Worm (Caenorhabditis elegans) whole organism, L1 larva: ENCODE measurements around the gene copb-1.

Source experiments
- C04F5.9 ChIP-seq: sonication (generic microtip); optimal IDR thresholded peaks from 2 replicates; lab custom pipeline; 2016; ENCODE audit warnings: missing genetic modification characterization, missing compliant biosample characterization
- C16A3.4 ChIP-seq: fragments of 150-350 bp; optimal IDR thresholded peaks from 2 replicates; lab custom pipeline; 2014; ENCODE audit warnings: missing biosample characterization, missing genetic modification characterization
- C34B4.2 ChIP-seq: sonication (generic microtip); optimal IDR thresholded peaks from 2 replicates; lab custom pipeline; 2017; ENCODE audit warnings: mild to moderate bottlenecking, missing genetic modification characterization, missing compliant biosample characterization
- F16B12.6 ChIP-seq: fragments of 150-350 bp; optimal IDR thresholded peaks from 2 replicates; lab custom pipeline; 2014; ENCODE audit warnings: missing biosample characterization, missing genetic modification characterization
- aly-2 ChIP-seq: fragments of 150-350 bp; optimal IDR thresholded peaks from 2 replicates; lab custom pipeline; 2014; ENCODE audit warnings: missing biosample characterization, missing genetic modification characterization
- ama-1 ChIP-seq: fragments of 150-350 bp; optimal IDR thresholded peaks from 2 replicates; lab custom pipeline; 2014
- ceh-82 ChIP-seq, 3 experiments: fragments of 150-350 bp in 1 of 3; sonication (generic microtip) in 2 of 3; optimal IDR thresholded peaks; 2 replicates each; lab custom pipeline; 2014 to 2017; ENCODE audit warnings: missing biosample characterization in 3 of 3, missing genetic modification characterization in 3 of 3
- ceh-90 ChIP-seq: sonication (generic microtip); optimal IDR thresholded peaks from 2 replicates; lab custom pipeline; 2016; ENCODE audit warnings: missing genetic modification characterization, missing compliant biosample characterization
- ces-1 ChIP-seq: fragments of 150-350 bp; optimal IDR thresholded peaks from 2 replicates; lab custom pipeline; 2014; ENCODE audit warnings: missing biosample characterization, missing genetic modification reagents, missing genetic modification characterization
- dpl-1 ChIP-seq, 3 experiments: fragments of 150-350 bp in 2 of 3; sonication (generic microtip) in 1 of 3; optimal IDR thresholded peaks; 2 replicates each; lab custom pipeline; 2014 to 2017; ENCODE audit warnings: missing biosample characterization in 3 of 3, missing genetic modification characterization in 3 of 3, missing genetic modification reagents in 3 of 3
- dsc-1 ChIP-seq: sonication (generic microtip); optimal IDR thresholded peaks from 2 replicates; lab custom pipeline; 2016; ENCODE audit warnings: mild to moderate bottlenecking, missing genetic modification characterization, missing compliant biosample characterization
- fkh-8 ChIP-seq: sonication (generic microtip); optimal IDR thresholded peaks from 2 replicates; lab custom pipeline; 2016; ENCODE audit warnings: mild to moderate bottlenecking, missing genetic modification characterization, missing compliant biosample characterization
- fos-1 ChIP-seq: fragments of 150-350 bp; optimal IDR thresholded peaks from 2 replicates; lab custom pipeline; 2014; ENCODE audit warnings: missing biosample characterization, missing genetic modification characterization
- grh-1 ChIP-seq: fragments of 200-800 bp; sonication (Bioruptor generic); IDR thresholded peaks from 2 replicates; pipeline ENCODE4 v1.3.6; 2022; ENCODE audit warnings: missing genetic modification reagents, missing genetic modification characterization, missing compliant biosample characterization
- hlh-4 ChIP-seq: sonication (generic microtip); optimal IDR thresholded peaks from 2 replicates; lab custom pipeline; 2016; ENCODE audit warnings: mild to moderate bottlenecking, missing genetic modification characterization, missing compliant biosample characterization
- hpl-2 ChIP-seq: fragments of 150-350 bp; optimal IDR thresholded peaks from 2 replicates; lab custom pipeline; 2014; ENCODE audit warnings: missing biosample characterization, missing genetic modification reagents, missing genetic modification characterization
- irx-1 ChIP-seq: sonication (generic microtip); optimal IDR thresholded peaks from 2 replicates; lab custom pipeline; 2016; ENCODE audit warnings: missing genetic modification characterization, missing compliant biosample characterization
- isw-1 ChIP-seq: fragments of 200-800 bp; sonication (Bioruptor generic); IDR thresholded peaks from 2 replicates; pipeline ENCODE4 v1.3.6; 2022; ENCODE audit warnings: missing genetic modification characterization, missing compliant biosample characterization
- lin-14 ChIP-seq: fragments of 200-800 bp; sonication (Bioruptor generic); optimal IDR thresholded peaks from 2 replicates; lab custom pipeline; 2018; ENCODE audit warnings: mild to moderate bottlenecking, missing genetic modification characterization, moderate library complexity, missing compliant biosample characterization
- lin-15B ChIP-seq: fragments of 150-350 bp; sonication (generic microtip); optimal IDR thresholded peaks from 3 replicates; lab custom pipeline; 2014; ENCODE audit warnings: missing biosample characterization, missing genetic modification characterization
- lin-35 ChIP-seq, 2 experiments: fragments of 150-350 bp; optimal IDR thresholded peaks; 2 replicates each; lab custom pipeline; 2014; ENCODE audit warnings: missing biosample characterization in 2 of 2, missing genetic modification characterization in 2 of 2, missing genetic modification reagents in 2 of 2
- lin-39 ChIP-seq: fragments of 150-350 bp; optimal IDR thresholded peaks from 2 replicates; lab custom pipeline; 2014; ENCODE audit warnings: missing biosample characterization, missing genetic modification reagents, missing genetic modification characterization
- mab-9 ChIP-seq: fragments of 200-800 bp; sonication (Bioruptor generic); IDR thresholded peaks from 2 replicates; pipeline ENCODE4 v1.3.6; 2022; ENCODE audit warnings: missing genetic modification reagents, missing genetic modification characterization, missing compliant biosample characterization
- mdl-1 ChIP-seq, 2 experiments: fragments of 150-350 bp; optimal IDR thresholded peaks; 2 replicates each; lab custom pipeline; 2014 to 2017; ENCODE audit warnings: missing biosample characterization in 2 of 2, missing genetic modification characterization in 2 of 2, inconsistent platforms in 1 of 2
- mef-2 ChIP-seq: fragments of 150-350 bp; optimal IDR thresholded peaks from 2 replicates; lab custom pipeline; 2014; ENCODE audit warnings: missing biosample characterization, missing genetic modification characterization
- mep-1 ChIP-seq: fragments of 150-350 bp; optimal IDR thresholded peaks from 2 replicates; lab custom pipeline; 2014; ENCODE audit warnings: missing biosample characterization, missing genetic modification characterization
- nhr-11 ChIP-seq: fragments of 150-350 bp; optimal IDR thresholded peaks from 2 replicates; lab custom pipeline; 2014; ENCODE audit warnings: missing biosample characterization, missing genetic modification characterization
- nhr-19 ChIP-seq: fragments of 200-800 bp; sonication (Bioruptor generic); conservative IDR thresholded peaks from 2 replicates; pipeline ENCODE4 v1.3.6; 2022; ENCODE audit warnings: missing genetic modification characterization, missing compliant biosample characterization
- nhr-47 ChIP-seq: sonication (generic microtip); optimal IDR thresholded peaks from 2 replicates; lab custom pipeline; 2016; ENCODE audit warnings: mild to moderate bottlenecking, missing genetic modification characterization, moderate library complexity, missing compliant biosample characterization
- nhr-71 ChIP-seq: sonication (generic microtip); optimal IDR thresholded peaks from 2 replicates; lab custom pipeline; 2016; ENCODE audit warnings: mild to moderate bottlenecking, missing genetic modification characterization, moderate library complexity, missing compliant biosample characterization
- nhr-76 ChIP-seq: sonication (generic microtip); optimal IDR thresholded peaks from 2 replicates; lab custom pipeline; 2017; ENCODE audit warnings: missing biosample characterization, missing genetic modification characterization
- nhr-84 ChIP-seq: sonication (generic microtip); optimal IDR thresholded peaks from 2 replicates; lab custom pipeline; 2017; ENCODE audit warnings: missing biosample characterization, missing genetic modification characterization
- nhr-85 ChIP-seq: sonication (generic microtip); peaks from one replicate; lab custom pipeline; 2016; ENCODE audit warnings: missing genetic modification characterization, inconsistent platforms, missing compliant biosample characterization
- nhr-90 ChIP-seq: sonication (generic microtip); optimal IDR thresholded peaks from 2 replicates; lab custom pipeline; 2016; ENCODE audit warnings: mild to moderate bottlenecking, missing genetic modification characterization, missing compliant biosample characterization; ENCODE audit not compliant: poor library complexity
- pag-3 ChIP-seq: sonication (generic microtip); optimal IDR thresholded peaks from 2 replicates; lab custom pipeline; 2017; ENCODE audit warnings: missing genetic modification characterization, mild to moderate bottlenecking, missing compliant biosample characterization, antibody characterized with exemption, borderline replicate concordance; ENCODE audit not compliant: insufficient read depth
- pqm-1 ChIP-seq: sonication (generic microtip); optimal IDR thresholded peaks from 3 replicates; lab custom pipeline; 2017; ENCODE audit warnings: missing biosample characterization, missing genetic modification characterization
- rnt-1 ChIP-seq: sonication (generic microtip); optimal IDR thresholded peaks from 2 replicates; lab custom pipeline; 2016; ENCODE audit warnings: mild to moderate bottlenecking, missing genetic modification characterization, moderate library complexity, missing compliant biosample characterization
- skn-1 ChIP-seq: fragments of 150-350 bp; optimal IDR thresholded peaks from 2 replicates; lab custom pipeline; 2014; ENCODE audit warnings: missing biosample characterization, missing genetic modification characterization
- snu-23 ChIP-seq: sonication (generic microtip); optimal IDR thresholded peaks from 2 replicates; lab custom pipeline; 2016; ENCODE audit warnings: missing genetic modification characterization, missing compliant biosample characterization
- sptf-1 ChIP-seq: fragments of 150-350 bp; optimal IDR thresholded peaks from 2 replicates; lab custom pipeline; 2014; ENCODE audit warnings: missing biosample characterization, missing genetic modification characterization
- sup-37 ChIP-seq: fragments of 200-800 bp; sonication (Bioruptor generic); optimal IDR thresholded peaks from 2 replicates; lab custom pipeline; 2018; ENCODE audit warnings: mild to moderate bottlenecking, missing genetic modification characterization, missing compliant biosample characterization
- tbx-2 ChIP-seq: sonication (generic microtip); optimal IDR thresholded peaks from 2 replicates; lab custom pipeline; 2016; ENCODE audit warnings: missing genetic modification characterization, missing compliant biosample characterization
- unc-30 ChIP-seq: sonication (generic microtip); optimal IDR thresholded peaks from 2 replicates; lab custom pipeline; 2017; ENCODE audit warnings: missing biosample characterization, missing genetic modification characterization
- unc-86 ChIP-seq: sonication (generic microtip); optimal IDR thresholded peaks from 2 replicates; lab custom pipeline; 2016; ENCODE audit warnings: missing genetic modification characterization, missing compliant biosample characterization
- vab-15 ChIP-seq: sonication (generic microtip); optimal IDR thresholded peaks from 2 replicates; lab custom pipeline; 2017; ENCODE audit warnings: missing genotype, mild to moderate bottlenecking, missing genetic modification characterization, missing compliant biosample characterization
- zip-4 ChIP-seq: fragments of 200-800 bp; sonication (Bioruptor generic); optimal IDR thresholded peaks from 2 replicates; lab custom pipeline; 2018; ENCODE audit warnings: mild to moderate bottlenecking, missing genetic modification characterization, moderate library complexity, missing compliant biosample characterization
- ztf-11 ChIP-seq, 2 experiments: sonication (generic microtip); optimal IDR thresholded peaks; 2 replicates each; lab custom pipeline; 2016 to 2017; ENCODE audit warnings: missing genetic modification characterization in 2 of 2, missing biosample characterization in 1 of 2, missing compliant biosample characterization in 1 of 2

The copb-1 gene

DNA sequence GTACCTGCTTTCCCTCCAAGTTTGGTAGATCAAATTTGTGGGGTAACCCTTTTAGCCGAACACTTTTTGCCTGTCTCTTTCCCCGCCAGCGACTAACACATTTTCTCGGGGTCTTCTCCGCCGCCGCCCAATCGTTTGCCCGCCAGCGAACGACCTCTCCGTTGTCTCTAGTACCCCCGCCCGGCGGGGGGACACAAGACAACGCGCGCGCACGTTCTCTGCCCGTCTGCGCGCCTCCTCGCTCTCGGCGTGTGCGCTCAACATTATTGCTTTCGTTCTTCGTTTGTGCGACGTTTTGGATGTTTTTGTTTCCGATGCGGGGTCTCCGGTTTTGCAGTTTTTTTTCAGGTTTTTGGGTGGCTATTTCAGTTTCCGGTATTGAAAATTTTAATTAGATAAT lies 23.1 kb upstream of the copb-1 start:
- TF ChIP-seq C34B4.2 (tag; lab: Kevin White, UChicago): no peak
- TF ChIP-seq nhr-85 (tag; lab: Kevin White, UChicago): no peak
- TF ChIP-seq ama-1 (lab: Kevin White, UChicago): no peak
- TF ChIP-seq mab-9: no peak
- peak; percentile 24 for TF ChIP-seq rnt-1 (tag; lab: Kevin White, UChicago)
- TF ChIP-seq lin-35 (GFP tag; optimal IDR thresholded peaks at IDR 0.05; lab: Kevin White, UChicago): peak; percentile 20 to 22
- TF ChIP-seq nhr-11: no peak
- TF ChIP-seq snu-23 (GFP tag; lab: Kevin White, UChicago): peak; percentile 20
- no peak for TF ChIP-seq mef-2 (tag; lab: Kevin White, UChicago)
- TF ChIP-seq sptf-1: no peak
- TF ChIP-seq nhr-84 (tag; lab: Kevin White, UChicago): no peak
- no peak for TF ChIP-seq ztf-11 (tag; optimal IDR thresholded peaks at IDR 0.05; lab: Kevin White, UChicago)
- TF ChIP-seq dpl-1 (GFP tag; optimal IDR thresholded peaks at IDR 0.05; lab: Kevin White, UChicago): peak in 1 of 3 experiments; percentile 9
- TF ChIP-seq dsc-1: peak; percentile 9
- TF ChIP-seq ceh-82 (tag; optimal IDR thresholded peaks at IDR 0.05; lab: Kevin White, UChicago): peak in 1 of 3 experiments; percentile 49
- peak; percentile 73 for TF ChIP-seq lin-14
- TF ChIP-seq unc-30 (tag; lab: Kevin White, UChicago): no peak
- TF ChIP-seq ces-1 (GFP tag; lab: Kevin White, UChicago): no peak
- TF ChIP-seq skn-1 (tag; lab: Kevin White, UChicago): peak; percentile 17
- TF ChIP-seq nhr-90 (tag; lab: Kevin White, UChicago): no peak
- no peak for TF ChIP-seq hpl-2 (GFP tag; lab: Kevin White, UChicago)
- TF ChIP-seq grh-1 (GFP tag; lab: Robert Waterston, UW): no peak
- TF ChIP-seq mdl-1 (tag; optimal IDR thresholded peaks at IDR 0.05; lab: Kevin White, UChicago): no peak
- no peak for TF ChIP-seq F16B12.6 (tag; lab: Kevin White, UChicago)
- peak; percentile 33 for TF ChIP-seq mep-1 (tag; lab: Kevin White, UChicago)
- TF ChIP-seq tbx-2 (tag; lab: Kevin White, UChicago): no peak
- TF ChIP-seq irx-1 (tag; lab: Kevin White, UChicago): no peak
- TF ChIP-seq hlh-4 (tag; lab: Kevin White, UChicago): no peak
- no peak for TF ChIP-seq lin-15B (tag; lab: Kevin White, UChicago)
- no peak for TF ChIP-seq pag-3
- no peak for TF ChIP-seq pqm-1 (tag; lab: Kevin White, UChicago)
- TF ChIP-seq C16A3.4 (tag; lab: Kevin White, UChicago): no peak
- TF ChIP-seq sup-37: no peak
- TF ChIP-seq nhr-19: no peak
- peak; percentile 27 for TF ChIP-seq nhr-47 (tag; lab: Kevin White, UChicago)
- TF ChIP-seq zip-4 (GFP tag; lab: Kevin White, UChicago): no peak
- TF ChIP-seq unc-86: no peak
- TF ChIP-seq nhr-71 (tag; lab: Kevin White, UChicago): no peak
- TF ChIP-seq lin-39: no peak
- no peak for TF ChIP-seq vab-15
- no peak for TF ChIP-seq fkh-8 (tag; lab: Kevin White, UChicago)
- no peak for TF ChIP-seq C04F5.9
- TF ChIP-seq aly-2 (tag; lab: Kevin White, UChicago): no peak
- no peak for TF ChIP-seq isw-1 (GFP tag; lab: Robert Waterston, UW)
- no peak for TF ChIP-seq fos-1 (tag; lab: Kevin White, UChicago)
- TF ChIP-seq ceh-90 (tag; lab: Kevin White, UChicago): no peak
- no peak for TF ChIP-seq nhr-76 (tag; lab: Kevin White, UChicago)
